Worm (Caenorhabditis elegans) whole organism, L4/young adult: Measurements from ENCODE around the gene bca-2.

Source experiments
- W03F9.2 ChIP-seq: fragments of 150-350 bp; optimal IDR thresholded peaks from 2 replicates; lab custom pipeline; 2014; ENCODE audit warnings: missing biosample characterization, missing genetic modification characterization
- dao-5 ChIP-seq: sonication (generic microtip); optimal IDR thresholded peaks from 2 replicates; lab custom pipeline; 2016; ENCODE audit warnings: missing genotype, missing genetic modification characterization, moderate library complexity, missing compliant biosample characterization
- him-1 ChIP-seq: sonication (generic microtip); optimal IDR thresholded peaks from 2 replicates; lab custom pipeline; 2016; ENCODE audit warnings: missing genotype, missing genetic modification reagents, missing genetic modification characterization, missing compliant biosample characterization

Gene bca-2

ce11 chrIV:17108200-17108599 is 8.2 kb upstream of the bca-2 start:
- TF ChIP-seq him-1 (no peak), W03F9.2 (tag; lab: Kevin White, UChicago) (no peak), dao-5 (tag; lab: Kevin White, UChicago) (no peak)

- TF ChIP-seq him-1 (no peak), W03F9.2 (tag; lab: Kevin White, UChicago) (no peak), dao-5 (tag; lab: Kevin White, UChicago) (no peak)
These were observed 5.5 kb upstream of the bca-2 start for ce11 chrIV:17105578-17105977.

ce11 chrIV:17104157-17104872 is 4.3 kb upstream of the bca-2 start:
- TF ChIP-seq him-1 (no peak), dao-5 (tag; lab: Kevin White, UChicago) (no peak), W03F9.2 (tag; lab: Kevin White, UChicago) (no peak)

ce11 chrIV:17103615-17104014 is 3.6 kb upstream of the bca-2 start, which contains the start of gene Y116A8C.30:
Gene Y116A8C.30 (minus strand): TSS chrIV:17103715.
- TF ChIP-seq W03F9.2 (tag; lab: Kevin White, UChicago) (no peak), dao-5 (tag; lab: Kevin White, UChicago) (no peak), him-1 (no peak)

ce11 chrIV:17103116-17103515 is 3.1 kb upstream of the bca-2 start:
- TF ChIP-seq W03F9.2 (tag; lab: Kevin White, UChicago) = no peak
- no peak for TF ChIP-seq him-1
- TF ChIP-seq dao-5 (tag; lab: Kevin White, UChicago) = no peak

- TF ChIP-seq him-1 (no peak), dao-5 (tag; lab: Kevin White, UChicago) (no peak), W03F9.2 (tag; lab: Kevin White, UChicago) (no peak)
These were observed 735 bp upstream of the bca-2 start for ce11 chrIV:17100628-17101338.

- no peak for TF ChIP-seq W03F9.2 (tag; lab: Kevin White, UChicago)
- no peak for TF ChIP-seq dao-5 (tag; lab: Kevin White, UChicago)
- no peak for TF ChIP-seq him-1
These were observed 935 bp downstream of the bca-2 start for ce11 chrIV:17099113-17099512.

- no peak for TF ChIP-seq W03F9.2 (tag; lab: Kevin White, UChicago)
- TF ChIP-seq him-1 = no peak
- no peak for TF ChIP-seq dao-5 (tag; lab: Kevin White, UChicago)
These were observed 3.9 kb downstream of the bca-2 start, which contains the start of gene Y116A8C.27 for ce11 chrIV:17096168-17096567. Gene Y116A8C.27 (minus strand): TSS chrIV:17096268.

ce11 chrIV:17093701-17094100 is 6.3 kb downstream of the bca-2 start, which contains the start of gene Y116A8C.29:
Gene Y116A8C.29 (plus strand): TSS chrIV:17094028.
- TF ChIP-seq W03F9.2 (tag; lab: Kevin White, UChicago) (no peak), him-1 (no peak), dao-5 (tag; lab: Kevin White, UChicago) (no peak)

- TF ChIP-seq him-1 (no peak), dao-5 (tag; lab: Kevin White, UChicago) (no peak), W03F9.2 (tag; lab: Kevin White, UChicago) (no peak)
These were observed 11.2 kb downstream of the bca-2 start, which contains the start of gene Y116A8C.43 for ce11 chrIV:17088849-17089248. Gene Y116A8C.43 (plus strand): TSS chrIV:17088851.

ce11 chrIV:17087384-17088099 is 12.5 kb downstream of the bca-2 start, which contains the start of the genes snx-13 and snr-1:
Gene snx-13 (minus strand): TSS chrIV:17087438.
Gene snr-1 (plus strand): TSS chrIV:17088049.
- TF ChIP-seq dao-5 (tag; lab: Kevin White, UChicago) = peak; percentile 31
- TF ChIP-seq him-1 = peak; percentile 39
- peak; percentile 89 for TF ChIP-seq W03F9.2 (tag; lab: Kevin White, UChicago)

ce11 chrIV:17084839-17085238 is 15.2 kb downstream of the bca-2 start:
- no peak for TF ChIP-seq him-1
- TF ChIP-seq dao-5 (tag; lab: Kevin White, UChicago) = no peak
- no peak for TF ChIP-seq W03F9.2 (tag; lab: Kevin White, UChicago)

- TF ChIP-seq him-1 = no peak
- TF ChIP-seq dao-5 (tag; lab: Kevin White, UChicago) = no peak
- no peak for TF ChIP-seq W03F9.2 (tag; lab: Kevin White, UChicago)
These were observed 15.7 kb downstream of the bca-2 start for ce11 chrIV:17084317-17084716.
